Worm (Caenorhabditis elegans) whole organism, midembryonic: ENCODE measurements around the gene taf-8.

Experiments used
- flt-1 ChIP-seq: fragments of 200-800 bp; sonication (Bioruptor generic); IDR thresholded peaks from 2 replicates; pipeline ENCODE4 v1.3.6; 2022; ENCODE audit warnings: missing genetic modification characterization, missing compliant biosample characterization
- klf-2 ChIP-seq: fragments of 200-800 bp; sonication (Bioruptor generic); conservative IDR thresholded peaks from 2 replicates; pipeline ENCODE4 v1.3.6; 2022; ENCODE audit warnings: missing genetic modification reagents, missing genetic modification characterization, missing compliant biosample characterization
- med-1 ChIP-seq: sonication (generic microtip); optimal IDR thresholded peaks from 2 replicates; lab custom pipeline; 2017; ENCODE audit warnings: missing genetic modification characterization, mild to moderate bottlenecking, missing compliant biosample characterization, antibody characterized with exemption, missing genetic modification reagents; ENCODE audit not compliant: insufficient read depth
- ref-1 ChIP-seq: fragments of 200-800 bp; sonication (Bioruptor generic); conservative IDR thresholded peaks from 2 replicates; pipeline ENCODE4 v1.3.6; 2022; ENCODE audit warnings: missing genetic modification reagents, missing genetic modification characterization, missing compliant biosample characterization
- tab-1 ChIP-seq: fragments of 200-800 bp; sonication (Bioruptor generic); IDR thresholded peaks from 2 replicates; pipeline ENCODE4 v1.3.6; 2022; ENCODE audit warnings: missing genetic modification characterization, missing compliant biosample characterization
- ztf-23 ChIP-seq: fragments of 200-800 bp; sonication (Bioruptor generic); IDR thresholded peaks from 2 replicates; pipeline ENCODE4 v1.3.6; 2022; ENCODE audit warnings: missing genetic modification reagents, missing genetic modification characterization, missing compliant biosample characterization
- ztf-29 ChIP-seq: fragments of 200-800 bp; sonication (Bioruptor generic); IDR thresholded peaks from 2 replicates; pipeline ENCODE4 v1.3.6; 2022; ENCODE audit warnings: missing genetic modification reagents, missing genetic modification characterization, missing compliant biosample characterization

DNA sequence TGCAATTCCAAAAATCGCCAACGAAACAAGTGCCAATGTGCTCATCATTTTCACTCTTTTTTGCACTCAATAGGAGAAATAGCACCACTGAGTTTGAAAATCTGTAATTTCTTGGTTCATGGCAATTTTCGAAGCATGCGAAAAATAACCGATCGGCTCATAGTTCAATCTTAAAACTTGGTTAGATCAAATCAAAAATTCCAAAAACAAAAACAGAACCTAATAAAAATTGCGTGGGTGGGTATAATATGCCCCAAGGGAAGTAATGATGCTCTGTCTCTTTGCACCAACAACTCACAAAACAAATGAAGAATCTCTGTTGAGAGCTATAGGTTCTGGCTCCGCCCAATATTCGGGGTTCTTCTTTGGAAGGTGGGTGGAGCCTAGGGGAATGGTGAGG is 22.7 kb downstream of the taf-8 start, which contains the start of gene nlp-11:
- TF ChIP-seq flt-1 (GFP tag; lab: Robert Waterston, UW), result no peak
- no peak for TF ChIP-seq ztf-29 (GFP tag; lab: Robert Waterston, UW)
- TF ChIP-seq ref-1 (GFP tag; lab: Robert Waterston, UW), result no peak
- TF ChIP-seq ztf-23 (GFP tag; lab: Robert Waterston, UW), result no peak
- TF ChIP-seq med-1 (GFP tag; lab: Kevin White, UChicago), result no peak
- TF ChIP-seq klf-2, result no peak
- TF ChIP-seq tab-1 (GFP tag; lab: Robert Waterston, UW), result no peak
